Worm (Caenorhabditis elegans): ENCODE results near the gene gars-1.
A peak's percentile ranks its signal among the peaks of the same experiment; 100 is the strongest.

Gene gars-1

DNA sequence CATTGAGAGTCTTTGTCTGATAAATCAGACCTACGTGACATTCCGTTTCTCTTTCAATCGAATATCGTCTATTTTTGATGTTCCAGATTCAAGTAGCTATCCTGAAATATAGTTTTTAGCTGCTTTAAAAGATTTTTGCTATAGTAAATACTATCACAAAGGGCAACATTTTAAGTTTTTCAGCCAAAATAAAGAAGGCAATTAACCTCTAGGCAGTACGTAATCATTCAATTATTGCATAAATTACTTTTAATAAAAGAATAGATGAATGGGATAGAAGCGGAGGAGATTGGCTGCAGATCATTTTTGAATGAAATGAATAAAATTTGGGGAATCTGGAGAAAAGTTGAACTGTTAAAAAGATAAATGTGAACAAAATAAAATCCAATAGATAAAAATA lies 6.3 kb upstream of the gars-1 start, which contains the start of gene ulp-1:
Gene ulp-1, minus strand, starts transcription at position 101 of the 400 bp plus-strand sequence.
- TF ChIP-seq sptf-1 (tag; optimal IDR thresholded peaks at IDR 0.05): no peak
- TF ChIP-seq pag-3 (tag; optimal IDR thresholded peaks at IDR 0.05; ENCODE audit: borderline replicate concordance, insufficient read depth): no peak
- no peak for TF ChIP-seq ets-5 (GFP tag; IDR thresholded peaks at IDR 0.05)
- TF ChIP-seq mab-9 (GFP tag; IDR thresholded peaks at IDR 0.05): no peak
- no peak for TF ChIP-seq snu-23 (GFP tag; optimal IDR thresholded peaks at IDR 0.05)
- TF ChIP-seq dsc-1 (tag; optimal IDR thresholded peaks at IDR 0.05): no peak
- no peak for TF ChIP-seq ceh-90 (tag; optimal IDR thresholded peaks at IDR 0.05)

DNA sequence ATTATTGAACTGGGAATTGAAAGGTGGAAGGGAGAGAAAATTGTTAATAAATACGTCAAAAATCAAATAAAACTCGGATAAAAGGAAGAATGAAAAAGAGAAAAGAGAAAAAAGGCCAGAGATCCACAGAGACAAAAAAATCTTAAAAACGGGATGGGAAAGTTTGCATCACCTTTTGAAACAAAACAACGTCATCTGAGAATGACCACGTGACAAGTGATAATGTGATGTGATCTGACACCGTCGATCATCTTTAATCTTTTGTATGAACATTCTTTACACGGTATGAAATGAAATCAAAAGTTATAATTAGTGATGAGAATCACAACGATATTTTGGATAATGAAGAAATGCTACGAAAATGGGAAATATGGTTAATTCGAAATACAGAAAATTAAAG lies 2.3 kb upstream of the gars-1 start:
- TF ChIP-seq snu-23 (GFP tag; optimal IDR thresholded peaks at IDR 0.05): peak; percentile 42
- TF ChIP-seq efl-1 (optimal IDR thresholded peaks at IDR 0.05): no peak
- TF ChIP-seq efl-1 (GFP tag; optimal IDR thresholded peaks at IDR 0.05 in 1 of 2): no peak
- TF ChIP-seq nhr-85 (tag): peak; percentile 66
- peak in 1 of 3 experiments; percentile 15 for TF ChIP-seq dpl-1 (GFP tag; optimal IDR thresholded peaks at IDR 0.05)
- TF ChIP-seq blmp-1 (tag; optimal IDR thresholded peaks at IDR 0.05): peak; percentile 81
- TF ChIP-seq tbx-2 (tag; optimal IDR thresholded peaks at IDR 0.05): peak; percentile 24
- TF ChIP-seq elt-3 (tag; optimal IDR thresholded peaks at IDR 0.05): peak in 1 of 6 experiments; percentile 50
- TF ChIP-seq nhr-20 (tag; optimal IDR thresholded peaks at IDR 0.05): peak; percentile 44
- TF ChIP-seq nhr-19 (GFP tag; conservative IDR thresholded peaks at IDR 0.05): no peak
- peak; percentile 15 for TF ChIP-seq nhr-71 (tag; optimal IDR thresholded peaks at IDR 0.05)

DNA sequence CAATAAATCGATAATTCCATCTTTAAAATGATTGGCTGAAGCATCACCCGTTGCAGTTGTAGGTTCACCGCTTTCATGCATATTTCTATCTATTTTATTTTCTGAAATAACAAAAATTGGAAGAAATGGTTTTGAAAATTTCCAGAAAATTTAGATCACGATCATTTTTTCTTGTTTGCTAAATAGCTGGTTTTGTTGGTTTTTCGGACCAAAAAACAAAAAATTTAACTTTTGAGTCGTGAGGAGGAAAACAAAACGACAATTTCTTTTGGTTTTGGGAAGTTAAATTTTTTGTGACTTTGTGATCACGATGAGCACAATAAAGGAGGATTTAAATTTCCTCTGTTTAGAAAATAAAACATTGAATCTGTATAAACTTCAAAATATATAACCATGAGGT lies 1.8 kb upstream of the gars-1 start, which contains the start of gene T10F2.2:
Gene T10F2.2, minus strand, starts transcription at position 101 of the 400 bp plus-strand sequence.
- TF ChIP-seq elt-2 (tag; optimal IDR thresholded peaks at IDR 0.05) (no peak), nhr-90 (tag; optimal IDR thresholded peaks at IDR 0.05; ENCODE audit: poor library complexity) (no peak)

DNA sequence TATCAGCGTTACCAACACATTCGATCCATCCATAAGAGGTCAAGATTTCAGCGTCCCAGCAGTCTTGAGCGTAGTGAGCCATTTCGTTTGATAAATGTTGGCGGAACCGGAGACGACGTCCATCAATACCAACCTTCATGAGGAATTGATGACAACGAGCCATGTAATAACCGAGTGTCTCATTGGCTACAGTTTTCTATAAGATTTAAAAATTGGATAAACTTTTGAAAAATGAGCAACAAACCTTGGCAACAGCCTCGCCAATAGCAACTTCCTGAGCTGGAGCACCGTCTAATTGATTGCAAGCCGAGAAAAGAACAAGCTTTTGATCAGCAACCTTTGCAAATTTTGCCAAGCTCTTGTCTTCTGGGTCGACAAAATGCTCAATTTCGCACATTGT lies 2.6 kb downstream of the gars-1 start:
- no peak for TF ChIP-seq ama-1 (optimal IDR thresholded peaks at IDR 0.05)
- TF ChIP-seq nhr-19 (GFP tag; conservative IDR thresholded peaks at IDR 0.05): no peak
- no peak for TF ChIP-seq mep-1 (tag; optimal IDR thresholded peaks at IDR 0.05)
- no peak for TF ChIP-seq mdl-1 (tag; optimal IDR thresholded peaks at IDR 0.05)
- no peak for TF ChIP-seq vab-15 (tag; optimal IDR thresholded peaks at IDR 0.05)
- no peak for TF ChIP-seq ceh-63 (GFP tag; optimal IDR thresholded peaks at IDR 0.05)
- TF ChIP-seq nhr-237 (tag; optimal IDR thresholded peaks at IDR 0.05): no peak
- TF ChIP-seq blmp-1 (tag; optimal IDR thresholded peaks at IDR 0.05): no peak
- no peak for TF ChIP-seq zip-4 (GFP tag; optimal IDR thresholded peaks at IDR 0.05)
- no peak for TF ChIP-seq isw-1 (GFP tag; IDR thresholded peaks at IDR 0.05)
- no peak for TF ChIP-seq snpc-4 (tag; optimal IDR thresholded peaks at IDR 0.05)
- no peak for TF ChIP-seq aly-2 (tag; optimal IDR thresholded peaks at IDR 0.05)
- no peak for TF ChIP-seq tbx-2 (tag; optimal IDR thresholded peaks at IDR 0.05)
- no peak for TF ChIP-seq elt-3 (tag; optimal IDR thresholded peaks at IDR 0.05)

ce11 chrIII:5159505-5159904 lies 3.9 kb downstream of the gars-1 start, which contains the start of gene T10F2.5:
Gene T10F2.5, minus strand, starts transcription at chrIII:5159605.
- TF ChIP-seq nhr-47 (tag; optimal IDR thresholded peaks at IDR 0.05) (no peak), lin-35 (GFP tag; optimal IDR thresholded peaks at IDR 0.05) (no peak), nhr-90 (tag; optimal IDR thresholded peaks at IDR 0.05; ENCODE audit: poor library complexity) (no peak), aly-2 (tag; optimal IDR thresholded peaks at IDR 0.05) (no peak), fkh-4 (tag; optimal IDR thresholded peaks at IDR 0.05; ENCODE audit: borderline replicate concordance) (no peak), nhr-77 (tag; optimal IDR thresholded peaks at IDR 0.05) (no peak), jun-1 (tag; optimal IDR thresholded peaks at IDR 0.05) (no peak), unc-30 (tag; optimal IDR thresholded peaks at IDR 0.05) (no peak), nhr-12 (tag; optimal IDR thresholded peaks at IDR 0.05) (no peak), tlp-1 (tag; optimal IDR thresholded peaks at IDR 0.05) (no peak), tbx-2 (tag; optimal IDR thresholded peaks at IDR 0.05) (no peak), rnt-1 (tag; optimal IDR thresholded peaks at IDR 0.05) (no peak), hlh-4 (tag; optimal IDR thresholded peaks at IDR 0.05) (no peak), lin-13 (GFP tag; optimal IDR thresholded peaks at IDR 0.05) (no peak), sup-37 (GFP tag; optimal IDR thresholded peaks at IDR 0.05) (no peak), alr-1 (tag; optimal IDR thresholded peaks at IDR 0.05; ENCODE audit: borderline replicate concordance) (no peak), fkh-10 (GFP tag; optimal IDR thresholded peaks at IDR 0.05) (no peak), sptf-1 (tag; optimal IDR thresholded peaks at IDR 0.05) (no peak)
